Worm (Caenorhabditis elegans) whole organism, L1 larva: ENCODE data around the gene hpd-1.

Source experiments
- jun-1 ChIP-seq: fragments of 150-350 bp; optimal IDR thresholded peaks from 2 replicates; lab custom pipeline; 2014; ENCODE audit warnings: missing biosample characterization, missing genetic modification reagents, missing genetic modification characterization
- lir-3 ChIP-seq: sonication (generic microtip); optimal IDR thresholded peaks from 2 replicates; lab custom pipeline; 2016; ENCODE audit warnings: mild to moderate bottlenecking, missing genetic modification characterization, moderate library complexity, missing compliant biosample characterization; ENCODE audit not compliant: poor library complexity
- mef-2 ChIP-seq: fragments of 150-350 bp; optimal IDR thresholded peaks from 2 replicates; lab custom pipeline; 2014; ENCODE audit warnings: missing biosample characterization, missing genetic modification characterization
- nhr-12 ChIP-seq: sonication (generic microtip); optimal IDR thresholded peaks from 2 replicates; lab custom pipeline; 2017; ENCODE audit warnings: missing biosample characterization, missing genetic modification characterization
- nhr-77 ChIP-seq: fragments of 150-350 bp; optimal IDR thresholded peaks from 2 replicates; lab custom pipeline; 2014; ENCODE audit warnings: missing biosample characterization, missing genetic modification characterization
- sox-4 ChIP-seq: sonication (generic microtip); optimal IDR thresholded peaks from 2 replicates; lab custom pipeline; 2016; ENCODE audit warnings: missing genetic modification characterization, missing compliant biosample characterization
- unc-62 ChIP-seq: fragments of 150-350 bp; optimal IDR thresholded peaks from 2 replicates; lab custom pipeline; 2014; ENCODE audit warnings: missing biosample characterization, missing genetic modification reagents, missing genetic modification characterization

- TF ChIP-seq mef-2 (tag; lab: Kevin White, UChicago): no peak
- no peak for TF ChIP-seq nhr-12 (tag; lab: Kevin White, UChicago)
- no peak for TF ChIP-seq unc-62 (GFP tag; lab: Kevin White, UChicago)
- TF ChIP-seq sox-4 (tag; lab: Kevin White, UChicago): no peak
- no peak for TF ChIP-seq jun-1 (tag; lab: Kevin White, UChicago)
- TF ChIP-seq nhr-77 (tag; lab: Kevin White, UChicago): no peak
- TF ChIP-seq lir-3: no peak
These were observed 40.0 kb downstream of the hpd-1 start, which contains the start of gene Y45F3A.4 for ce11 chrIII:10575320-10575719.
